Fruit fly (Drosophila melanogaster) whole organism, adult: Measurements from ENCODE around the gene CG14082.

Source experiments
- CG11617 ChIP-seq: fragments of 200-800 bp; sonication (Bioruptor generic); optimal IDR thresholded peaks from 2 replicates; lab custom pipeline; 2017; ENCODE audit warnings: mild to moderate bottlenecking, missing biosample characterization, missing genetic modification reagents, missing genetic modification characterization
- CG12768 ChIP-seq: fragments of 200-800 bp; sonication (Bioruptor generic); optimal IDR thresholded peaks from 2 replicates; lab custom pipeline; 2017; ENCODE audit warnings: missing biosample characterization, missing genetic modification characterization, mild to moderate bottlenecking, moderate library complexity, missing genetic modification reagents
- CG14711 ChIP-seq: fragments of 200-800 bp; sonication (Bioruptor generic); optimal IDR thresholded peaks from 2 replicates; lab custom pipeline; 2018; ENCODE audit warnings: missing biosample characterization, mild to moderate bottlenecking, missing genetic modification characterization, moderate library complexity
- CG1620 ChIP-seq: fragments of 200-800 bp; sonication (Bioruptor generic); optimal IDR thresholded peaks from 2 replicates; lab custom pipeline; 2016; ENCODE audit warnings: missing biosample characterization, missing genetic modification characterization
- CG33017 ChIP-seq: fragments of 200-800 bp; sonication (Bioruptor generic); optimal IDR thresholded peaks from 2 replicates; lab custom pipeline; 2018; ENCODE audit warnings: missing biosample characterization, mild to moderate bottlenecking, missing genetic modification characterization, moderate library complexity
- CG5204 ChIP-seq: fragments of 200-800 bp; sonication (Bioruptor generic); optimal IDR thresholded peaks from 2 replicates; lab custom pipeline; 2016; ENCODE audit warnings: missing biosample characterization, missing genetic modification characterization
- CG7045 ChIP-seq: fragments of 200-800 bp; sonication (Bioruptor generic); optimal IDR thresholded peaks from 2 replicates; lab custom pipeline; 2017; ENCODE audit warnings: missing biosample characterization, mild to moderate bottlenecking, missing genetic modification characterization
- CG7101 ChIP-seq: fragments of 200-800 bp; sonication (Bioruptor generic); optimal IDR thresholded peaks from 2 replicates; lab custom pipeline; 2018; ENCODE audit warnings: missing biosample characterization, mild to moderate bottlenecking, missing genetic modification characterization, moderate library complexity
- Clk ChIP-seq: fragments of 200-800 bp; sonication (Bioruptor generic); optimal IDR thresholded peaks from 2 replicates; lab custom pipeline; 2017; ENCODE audit warnings: missing biosample characterization, missing genetic modification characterization
- Crg-1 ChIP-seq: fragments of 200-800 bp; sonication (Bioruptor generic); optimal IDR thresholded peaks from 2 replicates; lab custom pipeline; 2016; ENCODE audit warnings: missing biosample characterization, missing genetic modification characterization
- Hr96 ChIP-seq: fragments of 200-800 bp; sonication (Bioruptor generic); optimal IDR thresholded peaks from 2 replicates; lab custom pipeline; 2016; ENCODE audit warnings: missing biosample characterization, missing genetic modification characterization
- Mnt ChIP-seq: fragments of 200-800 bp; sonication (Bioruptor generic); optimal IDR thresholded peaks from 2 replicates; lab custom pipeline; 2016; ENCODE audit warnings: missing biosample characterization, mild to moderate bottlenecking, missing genetic modification characterization
- bab1 ChIP-seq: fragments of 200-800 bp; sonication (Bioruptor generic); optimal IDR thresholded peaks from 3 replicates; lab custom pipeline; 2019; ENCODE audit warnings: missing biosample characterization, mild to moderate bottlenecking, missing genetic modification characterization, moderate library complexity
- cic ChIP-seq: fragments of 200-800 bp; sonication (Bioruptor generic); optimal IDR thresholded peaks from 2 replicates; lab custom pipeline; 2017; ENCODE audit warnings: missing biosample characterization, mild to moderate bottlenecking, missing genetic modification characterization, moderate library complexity
- cnc ChIP-seq, 2 experiments: fragments of >200 bp; optimal IDR thresholded peaks; 2 replicates each; lab custom pipeline; 2017
- kay ChIP-seq: fragments of 200-800 bp; sonication (Bioruptor generic); peaks from one replicate; lab custom pipeline; 2016; ENCODE audit warnings: missing biosample characterization, missing genetic modification characterization, borderline replicate concordance
- ovo ChIP-seq: fragments of 200-800 bp; sonication (Bioruptor generic); optimal IDR thresholded peaks from 2 replicates; lab custom pipeline; 2016; ENCODE audit warnings: missing biosample characterization, missing genetic modification characterization
- pad ChIP-seq: fragments of 200-800 bp; sonication (Bioruptor generic); optimal IDR thresholded peaks from 3 replicates; lab custom pipeline; 2017; ENCODE audit warnings: missing biosample characterization, missing genetic modification characterization, mild to moderate bottlenecking, moderate library complexity, missing genetic modification reagents
- tj ChIP-seq: fragments of 200-800 bp; sonication (Bioruptor generic); optimal IDR thresholded peaks from 3 replicates; lab custom pipeline; 2017; ENCODE audit warnings: missing biosample characterization, mild to moderate bottlenecking, missing genetic modification characterization, moderate library complexity
- toe ChIP-seq: fragments of 200-800 bp; sonication (Bioruptor generic); optimal IDR thresholded peaks from 2 replicates; lab custom pipeline; 2016; ENCODE audit warnings: missing biosample characterization, missing genetic modification characterization

Gene CG14082

dm6 chr3L:19171321-19172191 lies 32.8 kb upstream of the CG14082 start:
- TF ChIP-seq cic (GFP tag; lab: Kevin White, UChicago): peak; percentile 2
- peak; percentile 17 for TF ChIP-seq Mnt (GFP tag; lab: Kevin White, UChicago)
- TF ChIP-seq Hr96 (GFP tag; lab: Kevin White, UChicago): no peak

DNA sequence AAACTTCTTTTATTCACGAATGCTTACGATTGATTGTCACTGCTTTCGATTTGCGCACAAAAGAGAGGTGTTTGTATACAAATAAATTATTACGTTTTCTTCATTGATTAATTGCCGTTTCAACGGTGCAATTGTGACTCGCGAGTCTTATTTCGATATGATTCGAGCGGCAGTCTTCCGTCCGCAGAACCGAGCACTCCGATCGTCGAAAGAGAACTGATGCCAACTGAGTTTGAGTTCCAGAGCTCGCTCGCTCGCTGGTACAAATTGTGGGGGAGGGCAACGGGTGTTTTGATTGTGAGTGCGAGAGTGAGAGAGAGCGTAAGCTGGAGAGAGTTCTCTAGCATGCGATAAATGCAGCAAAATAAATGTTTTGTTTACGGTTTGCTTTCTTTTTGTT lies 31.7 kb upstream of the CG14082 start:
- peak; percentile 52 for TF ChIP-seq Mnt (GFP tag; lab: Kevin White, UChicago)
- peak; percentile 46 for TF ChIP-seq ovo (GFP tag; lab: Kevin White, UChicago)
- TF ChIP-seq bab1: peak; percentile 42
- no peak for TF ChIP-seq CG7045 (GFP tag; lab: Kevin White, UChicago)
- no peak for TF ChIP-seq CG11617 (GFP tag; lab: Kevin White, UChicago)
- peak; percentile 6 for TF ChIP-seq CG33017 (tag; lab: Kevin White, UChicago)
- peak; percentile 42 for TF ChIP-seq cic (GFP tag; lab: Kevin White, UChicago)
- no peak for TF ChIP-seq tj (GFP tag; lab: Kevin White, UChicago)

- TF ChIP-seq kay (GFP tag; lab: Kevin White, UChicago) (no peak), cnc (optimal IDR thresholded peaks at IDR 0.05; lab: Kevin White, UChicago) (no peak), CG14711 (tag; lab: Kevin White, UChicago) (no peak)
Observed at dm6 chr3L:19168717-19169436, 30.1 kb upstream of the CG14082 start.

DNA sequence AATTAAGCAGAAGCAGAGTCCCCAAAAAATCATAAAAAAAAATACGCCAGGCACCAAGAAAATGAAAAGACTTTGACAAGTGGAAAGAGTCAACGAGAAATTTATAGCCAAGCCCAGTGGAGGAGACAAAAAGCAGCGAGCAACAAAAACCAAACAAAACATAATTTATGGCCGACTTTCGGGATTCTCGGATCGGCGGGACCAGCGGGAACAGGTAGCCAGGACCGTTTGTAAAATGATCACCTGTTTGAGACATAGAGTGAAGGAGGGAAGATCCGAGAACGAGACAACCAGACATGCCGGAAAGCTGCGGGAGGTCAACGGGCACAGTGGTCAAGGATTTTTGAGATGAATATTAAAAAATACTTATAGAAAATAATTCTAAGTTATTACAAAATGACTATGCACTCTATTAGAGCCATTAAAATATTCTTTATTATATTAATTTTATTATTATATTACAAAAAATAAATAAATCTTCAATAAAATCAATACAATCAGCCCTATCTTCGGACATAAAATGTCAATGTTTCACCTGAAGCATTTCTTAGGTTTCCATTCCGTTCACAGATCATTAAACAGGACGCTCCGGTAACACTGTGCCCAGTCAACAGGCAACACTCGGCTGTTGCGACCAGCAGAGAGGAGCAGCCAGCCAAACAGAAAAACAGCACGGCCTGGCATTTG lies 29.0 kb upstream of the CG14082 start:
- no peak for TF ChIP-seq bab1
- no peak for TF ChIP-seq CG7101 (tag; lab: Kevin White, UChicago)
- TF ChIP-seq Clk (GFP tag; lab: Kevin White, UChicago): no peak
- TF ChIP-seq CG1620 (GFP tag; lab: Kevin White, UChicago): no peak
- no peak for TF ChIP-seq tj (GFP tag; lab: Kevin White, UChicago)
- no peak for TF ChIP-seq CG12768
- TF ChIP-seq pad (GFP tag; lab: Kevin White, UChicago): no peak
- no peak for TF ChIP-seq toe (GFP tag; lab: Kevin White, UChicago)
- TF ChIP-seq Hr96 (GFP tag; lab: Kevin White, UChicago): no peak
- TF ChIP-seq ovo (GFP tag; lab: Kevin White, UChicago): no peak
- no peak for TF ChIP-seq CG7045 (GFP tag; lab: Kevin White, UChicago)
- TF ChIP-seq CG14711 (tag; lab: Kevin White, UChicago): no peak

- TF ChIP-seq bab1: no peak
- no peak for TF ChIP-seq CG7101 (tag; lab: Kevin White, UChicago)
- TF ChIP-seq Crg-1 (GFP tag; lab: Kevin White, UChicago): no peak
- TF ChIP-seq CG7045 (GFP tag; lab: Kevin White, UChicago): no peak
- no peak for TF ChIP-seq CG5204
- TF ChIP-seq toe (GFP tag; lab: Kevin White, UChicago): no peak
- no peak for TF ChIP-seq CG12768
- no peak for TF ChIP-seq cnc (optimal IDR thresholded peaks at IDR 0.05; lab: Kevin White, UChicago)
- no peak for TF ChIP-seq CG11617 (GFP tag; lab: Kevin White, UChicago)
- no peak for TF ChIP-seq CG33017 (tag; lab: Kevin White, UChicago)
- no peak for TF ChIP-seq kay (GFP tag; lab: Kevin White, UChicago)
- TF ChIP-seq tj (GFP tag; lab: Kevin White, UChicago): no peak
Observed at dm6 chr3L:19166298-19166937, 27.6 kb upstream of the CG14082 start.
